Fruit fly (Drosophila melanogaster): ENCODE results near the gene NimC2.
A peak's percentile ranks its signal among the peaks of the same experiment; 100 is the strongest.

Gene NimC2

DNA sequence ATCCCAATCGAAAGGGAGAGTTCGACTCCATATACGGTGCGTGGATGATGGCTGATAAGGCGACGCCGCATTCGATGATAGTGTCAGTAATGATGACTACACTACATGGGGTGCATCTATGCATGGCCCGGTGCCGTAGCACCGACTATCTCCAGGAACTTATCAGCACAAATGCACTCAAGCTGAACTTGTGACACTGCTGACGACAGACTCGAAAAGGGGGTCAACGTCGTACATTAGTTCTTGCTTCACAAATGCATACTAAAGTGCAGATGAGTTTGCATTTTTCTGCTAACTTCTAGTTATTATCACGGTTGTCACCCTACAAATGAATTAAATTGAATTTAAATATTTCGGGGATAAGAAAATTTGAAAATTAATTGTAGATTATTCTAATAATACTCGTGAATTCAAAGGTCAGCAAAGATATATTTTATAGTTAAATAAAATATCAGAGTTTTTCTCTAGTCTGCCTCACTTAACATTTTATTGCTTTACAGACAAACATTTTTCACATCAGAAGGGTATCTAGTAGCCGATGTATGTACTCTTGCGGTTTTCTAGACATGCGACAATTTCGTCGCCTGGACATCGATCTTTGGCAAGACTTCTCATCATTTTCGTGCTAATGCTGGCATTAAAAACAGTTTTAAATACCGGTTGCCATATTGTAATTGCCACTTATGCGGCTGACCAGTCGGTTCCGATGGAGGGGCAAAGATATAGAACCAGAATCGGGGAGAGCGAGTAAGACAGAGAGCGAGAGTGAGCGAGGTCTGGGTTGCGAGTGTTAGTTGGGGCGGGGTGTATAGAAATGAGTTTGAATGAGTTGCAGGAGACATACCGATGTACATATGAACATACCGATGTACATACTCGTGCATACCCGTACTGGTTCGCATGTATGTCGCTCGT is 43.5 kb downstream of the NimC2 start:
- no peak for TF ChIP-seq CG17801 (GFP tag; optimal IDR thresholded peaks at IDR 0.05; ENCODE audit: partially characterized antibody)

DNA sequence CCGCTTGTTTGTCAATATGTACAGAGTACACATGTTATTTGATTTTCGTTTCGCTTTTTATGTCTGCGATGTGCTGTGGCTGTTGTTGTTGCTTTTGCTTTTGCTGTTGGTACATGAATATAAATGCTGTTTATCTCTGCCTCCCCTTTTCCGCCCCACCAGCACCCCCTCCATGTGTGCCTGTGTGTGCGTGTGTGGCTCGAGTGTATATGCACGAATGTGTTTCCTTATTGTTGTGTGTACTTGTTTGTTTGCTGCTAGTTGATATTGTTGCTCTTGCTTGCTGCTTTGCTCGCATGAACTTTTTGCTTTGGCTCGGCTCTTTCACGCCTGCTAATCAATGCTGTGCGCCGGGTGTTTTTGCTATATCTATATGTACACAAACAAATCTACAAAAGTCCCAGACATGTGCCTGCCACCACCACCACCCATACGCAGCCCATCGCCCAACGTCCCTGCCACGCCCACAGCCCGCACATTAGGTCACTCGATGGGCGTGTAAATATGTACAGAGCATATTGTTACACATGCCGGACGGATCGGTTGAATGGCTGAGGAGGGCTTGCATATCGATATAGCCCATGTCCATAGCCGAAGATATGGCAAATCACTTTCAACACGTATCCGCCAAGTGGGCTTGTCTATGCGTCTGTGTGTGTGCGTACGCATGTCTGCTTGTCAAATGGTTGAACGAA is 44.3 kb downstream of the NimC2 start:
- TF ChIP-seq CG17801 (GFP tag; optimal IDR thresholded peaks at IDR 0.05; ENCODE audit: partially characterized antibody): peak; percentile 13

DNA sequence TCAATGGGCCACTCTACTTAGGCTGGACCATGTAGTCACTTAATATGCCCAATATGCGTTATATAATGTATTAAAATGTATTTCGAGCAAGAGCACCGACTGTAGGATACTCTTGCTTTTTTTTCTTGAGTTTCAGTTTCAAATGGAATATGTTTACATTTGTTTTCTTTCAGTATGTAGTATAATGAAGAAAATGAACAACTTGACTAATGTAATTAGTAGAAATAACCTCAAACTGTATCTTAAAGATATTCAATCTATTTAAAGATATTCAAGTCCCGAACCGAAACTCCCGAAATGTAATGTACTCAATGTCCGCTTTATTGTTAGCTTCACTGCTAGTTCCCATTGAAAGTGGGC is 44.8 kb downstream of the NimC2 start:
- TF ChIP-seq CG17801 (GFP tag; optimal IDR thresholded peaks at IDR 0.05; ENCODE audit: partially characterized antibody): no peak

DNA sequence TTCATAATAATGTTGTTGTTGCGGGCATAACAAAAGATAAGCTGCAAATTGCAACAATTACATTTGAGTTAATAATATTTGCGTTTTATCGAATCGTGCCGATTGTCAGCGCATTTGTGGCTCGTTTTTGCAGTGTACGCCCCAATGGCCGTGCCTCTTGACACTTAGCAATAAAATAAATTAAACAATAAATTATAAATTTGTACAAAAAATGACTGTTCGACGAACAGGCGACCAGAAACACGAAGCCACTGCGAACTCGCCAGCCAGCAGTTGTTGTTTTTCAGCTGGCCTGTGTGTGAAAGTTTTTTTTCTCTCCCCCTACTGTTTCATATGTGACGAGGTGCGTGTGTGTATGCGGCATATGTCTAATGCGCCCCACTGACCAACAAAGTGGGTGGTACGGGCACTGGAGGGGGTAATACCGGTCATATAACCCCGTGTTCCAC is 45.6 kb downstream of the NimC2 start:
- TF ChIP-seq CG17801 (GFP tag; optimal IDR thresholded peaks at IDR 0.05; ENCODE audit: partially characterized antibody): no peak

DNA sequence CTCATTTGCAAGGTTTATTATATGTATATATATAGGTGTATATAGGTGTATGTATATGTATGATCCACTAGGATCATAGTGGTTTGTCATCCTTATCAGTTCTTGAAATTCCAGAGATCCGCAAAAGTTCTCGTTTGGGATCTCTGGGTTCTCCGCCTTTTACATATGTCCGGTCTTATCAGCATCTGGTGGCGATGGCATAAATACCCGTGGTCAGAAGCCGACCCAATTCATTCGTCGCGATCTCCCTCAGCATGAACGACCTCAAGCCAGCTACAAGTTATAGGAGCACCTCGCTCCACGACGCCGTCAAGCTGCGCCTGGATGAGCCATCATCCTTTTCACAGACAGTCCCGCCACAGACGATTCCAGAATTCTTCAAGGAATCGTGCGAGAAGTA is 46.9 kb downstream of the NimC2 start, which contains the start of gene hll:
TSS of gene hll (plus strand) at position 224 of the 400 bp plus-strand sequence.
- TF ChIP-seq CG17801 (GFP tag; optimal IDR thresholded peaks at IDR 0.05; ENCODE audit: partially characterized antibody): no peak

DNA sequence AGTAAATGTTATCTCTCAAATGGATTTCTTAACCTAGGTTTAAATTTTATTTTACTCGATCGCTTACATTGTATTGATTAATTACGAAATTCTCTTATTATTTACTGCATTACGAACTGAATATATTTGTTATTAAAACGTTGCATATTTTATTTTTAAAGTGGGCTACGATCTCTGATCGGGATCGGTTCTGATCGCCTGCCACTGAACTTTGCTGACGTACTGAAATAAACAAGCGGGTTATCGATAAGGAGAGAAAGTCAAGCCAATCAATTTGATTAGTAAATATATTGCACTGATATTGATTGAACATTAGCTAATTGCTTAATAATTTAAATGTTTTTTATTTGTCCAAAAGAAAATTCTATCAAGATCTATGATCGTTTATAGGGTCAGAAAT is 49.3 kb downstream of the NimC2 start:
- no peak for TF ChIP-seq CG17801 (GFP tag; optimal IDR thresholded peaks at IDR 0.05; ENCODE audit: partially characterized antibody)

DNA sequence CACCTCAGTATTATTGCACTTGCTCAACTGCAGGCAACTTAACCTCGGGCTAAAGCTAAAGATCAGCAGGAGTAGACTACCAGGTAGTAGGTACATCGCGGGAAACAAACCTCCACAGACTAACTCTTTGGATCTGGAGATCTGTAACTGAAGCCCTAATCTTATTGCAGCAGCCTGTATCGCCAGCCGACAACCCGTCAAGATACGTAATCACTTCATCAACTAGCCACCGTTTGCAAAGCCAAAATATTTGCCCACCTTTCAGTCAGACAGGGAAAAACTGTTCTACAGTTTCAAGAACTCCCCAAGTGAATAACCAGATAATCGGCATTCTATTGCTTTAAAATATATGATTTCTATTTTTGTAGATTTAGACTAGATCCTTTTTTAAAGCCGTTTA is 51.5 kb downstream of the NimC2 start, which contains the start of gene CG18095:
TSS of gene CG18095 (minus strand) at position 101 of the 400 bp plus-strand sequence.
- no peak for TF ChIP-seq CG17801 (GFP tag; optimal IDR thresholded peaks at IDR 0.05; ENCODE audit: partially characterized antibody)
